Fruit fly (Drosophila melanogaster) whole organism, embryonic: ENCODE measurements around the gene zye.

ENCODE experiments used
- CG11247 ChIP-seq: fragments of 200-800 bp; sonication (Bioruptor generic); IDR thresholded peaks from 2 replicates; pipeline ENCODE4 v1.3.6; 2022; ENCODE audit warnings: missing biosample characterization, missing genetic modification characterization
- CG12236 ChIP-seq: fragments of 200-800 bp; sonication (Bioruptor generic); optimal IDR thresholded peaks from 2 replicates; lab custom pipeline; 2016; ENCODE audit warnings: missing biosample characterization, missing genetic modification characterization
- CG12391 ChIP-seq: fragments of 200-800 bp; sonication (Bioruptor generic); optimal IDR thresholded peaks from 3 replicates; lab custom pipeline; 2018; ENCODE audit warnings: missing biosample characterization, mild to moderate bottlenecking, missing genetic modification characterization, moderate library complexity
- CG13296 ChIP-seq: fragments of 200-800 bp; sonication (Bioruptor generic); optimal IDR thresholded peaks from 3 replicates; lab custom pipeline; 2018; ENCODE audit warnings: missing biosample characterization, mild to moderate bottlenecking, missing genetic modification characterization
- CG17359 ChIP-seq: fragments of 200-800 bp; sonication (Bioruptor generic); optimal IDR thresholded peaks from 3 replicates; lab custom pipeline; 2018; ENCODE audit warnings: missing biosample characterization, mild to moderate bottlenecking, missing genetic modification characterization, moderate library complexity
- CG17385 ChIP-seq: fragments of 200-800 bp; sonication (Bioruptor generic); optimal IDR thresholded peaks from 3 replicates; lab custom pipeline; 2018; ENCODE audit warnings: missing biosample characterization, mild to moderate bottlenecking, missing genetic modification characterization
- CG17568 ChIP-seq: fragments of 200-800 bp; sonication (Bioruptor generic); optimal IDR thresholded peaks from 2 replicates; lab custom pipeline; 2018; ENCODE audit warnings: missing biosample characterization, mild to moderate bottlenecking, missing genetic modification characterization, moderate library complexity
- CG2199 ChIP-seq: fragments of 200-800 bp; sonication (Bioruptor generic); IDR thresholded peaks from 3 replicates; pipeline ENCODE4 v1.3.6; 2022; ENCODE audit warnings: missing biosample characterization, missing genetic modification characterization
- CG4424 ChIP-seq: fragments of 200-800 bp; sonication (Bioruptor generic); optimal IDR thresholded peaks from 3 replicates; lab custom pipeline; 2016; ENCODE audit warnings: missing biosample characterization, missing genetic modification characterization
- CG7372 ChIP-seq: fragments of 200-800 bp; sonication (Bioruptor generic); IDR thresholded peaks from 2 replicates; pipeline ENCODE4 v1.3.6; 2022; ENCODE audit warnings: missing biosample characterization, missing genetic modification characterization
- CG8089 ChIP-seq: fragments of 200-800 bp; sonication (Bioruptor generic); optimal IDR thresholded peaks from 3 replicates; lab custom pipeline; 2016; ENCODE audit warnings: missing biosample characterization, missing genetic modification characterization
- CG8359 ChIP-seq: fragments of 200-800 bp; sonication (Bioruptor generic); optimal IDR thresholded peaks from 2 replicates; lab custom pipeline; 2017; ENCODE audit warnings: missing biosample characterization, mild to moderate bottlenecking, missing genetic modification characterization, borderline replicate concordance
- CG8924 ChIP-seq: fragments of 200-800 bp; optimal IDR thresholded peaks from 3 replicates; lab custom pipeline; 2019; ENCODE audit warnings: missing biosample characterization, mild to moderate bottlenecking, missing genetic modification characterization, moderate library complexity
- CG9817 ChIP-seq: fragments of 200-800 bp; sonication (Bioruptor generic); optimal IDR thresholded peaks from 2 replicates; lab custom pipeline; 2018; ENCODE audit warnings: missing biosample characterization, mild to moderate bottlenecking, missing genetic modification characterization, moderate library complexity
- CTCF ChIP-seq: fragments of 200-800 bp; sonication (Bioruptor generic); optimal IDR thresholded peaks from 2 replicates; lab custom pipeline; 2017; ENCODE audit warnings: missing biosample characterization, mild to moderate bottlenecking, missing genetic modification characterization, moderate library complexity
- Doc3 ChIP-seq: fragments of 200-800 bp; sonication (Bioruptor generic); IDR thresholded peaks from 3 replicates; pipeline ENCODE4 v1.3.6; 2022; ENCODE audit warnings: missing biosample characterization, missing genetic modification characterization; ENCODE audit not compliant: partially characterized antibody
- Gug ChIP-seq: fragments of 200-800 bp; sonication (Bioruptor generic); IDR thresholded peaks from 4 replicates; pipeline ENCODE4 v1.3.6; 2022; ENCODE audit warnings: missing biosample characterization, missing genetic modification characterization
- HLH54F ChIP-seq: fragments of 200-800 bp; sonication (Bioruptor generic); optimal IDR thresholded peaks from 3 replicates; lab custom pipeline; 2016; ENCODE audit warnings: missing biosample characterization, missing genetic modification characterization
- HLHmδ ChIP-seq: fragments of 200-800 bp; sonication (Bioruptor generic); optimal IDR thresholded peaks from 2 replicates; lab custom pipeline; 2018; ENCODE audit warnings: missing biosample characterization, mild to moderate bottlenecking, missing genetic modification characterization, moderate library complexity
- Lhr ChIP-seq: fragments of 200-800 bp; sonication (Bioruptor generic); optimal IDR thresholded peaks from 3 replicates; lab custom pipeline; 2017; ENCODE audit warnings: mild to moderate bottlenecking, missing biosample characterization, missing genetic modification reagents, missing genetic modification characterization
- Mad ChIP-seq: fragments of 200-800 bp; sonication (Bioruptor generic); optimal IDR thresholded peaks from 2 replicates; lab custom pipeline; 2016; ENCODE audit warnings: missing biosample characterization, missing genetic modification characterization
- Med ChIP-seq: fragments of 200-800 bp; sonication (Bioruptor generic); peaks from one replicate; lab custom pipeline; 2016; ENCODE audit warnings: missing biosample characterization, missing genetic modification characterization, mild to moderate bottlenecking, inconsistent platforms, moderate library complexity
- Mrtf ChIP-seq: fragments of 200-800 bp; sonication (Bioruptor generic); IDR thresholded peaks from 3 replicates; pipeline ENCODE4 v1.3.6; 2022; ENCODE audit warnings: missing biosample characterization, missing genetic modification characterization
- NK7.1 ChIP-seq: fragments of 200-800 bp; sonication (Bioruptor generic); optimal IDR thresholded peaks from 3 replicates; lab custom pipeline; 2016; ENCODE audit warnings: missing biosample characterization, missing genetic modification characterization
- Neu2 ChIP-seq: fragments of 200-800 bp; sonication (Bioruptor generic); optimal IDR thresholded peaks from 3 replicates; lab custom pipeline; 2016; ENCODE audit warnings: missing biosample characterization, missing genetic modification characterization, borderline replicate concordance
- NfI ChIP-seq: fragments of 200-800 bp; sonication (Bioruptor generic); optimal IDR thresholded peaks from 3 replicates; lab custom pipeline; 2018; ENCODE audit warnings: missing biosample characterization, mild to moderate bottlenecking, missing genetic modification characterization, moderate library complexity
- Optix ChIP-seq: fragments of 200-800 bp; sonication (Bioruptor generic); IDR thresholded peaks from 3 replicates; pipeline ENCODE4 v1.3.6; 2022; ENCODE audit warnings: missing biosample characterization, missing genetic modification characterization
- PHDP ChIP-seq: fragments of 200-800 bp; sonication (Bioruptor generic); optimal IDR thresholded peaks from 3 replicates; lab custom pipeline; 2018; ENCODE audit warnings: missing biosample characterization, mild to moderate bottlenecking, missing genetic modification characterization, moderate library complexity
- Sin3A ChIP-seq: fragments of >200 bp; optimal IDR thresholded peaks from 2 replicates; lab custom pipeline; 2018
- Sox100B ChIP-seq: fragments of 200-800 bp; sonication (Bioruptor generic); optimal IDR thresholded peaks from 3 replicates; lab custom pipeline; 2018; ENCODE audit warnings: missing biosample characterization, mild to moderate bottlenecking, missing genetic modification characterization
- Sry-δ ChIP-seq: fragments of 200-800 bp; sonication (Bioruptor generic); optimal IDR thresholded peaks from 2 replicates; lab custom pipeline; 2016; ENCODE audit warnings: missing biosample characterization, missing genetic modification characterization
- Xrp1 ChIP-seq: fragments of 200-800 bp; sonication (Bioruptor generic); IDR thresholded peaks from 2 replicates; pipeline ENCODE4 v1.3.6; 2022; ENCODE audit warnings: missing biosample characterization, missing genetic modification characterization
- ab ChIP-seq: fragments of 200-800 bp; sonication (Bioruptor generic); optimal IDR thresholded peaks from 2 replicates; lab custom pipeline; 2016; ENCODE audit warnings: missing biosample characterization, missing genetic modification characterization
- ap ChIP-seq: fragments of 200-800 bp; sonication (Bioruptor generic); IDR thresholded peaks from 2 replicates; pipeline ENCODE4 v1.3.6; 2022; ENCODE audit warnings: missing biosample characterization, missing genetic modification characterization
- ase ChIP-seq: fragments of 200-800 bp; sonication (Bioruptor generic); IDR thresholded peaks from 3 replicates; pipeline ENCODE4 v1.3.6; 2022; ENCODE audit warnings: missing biosample characterization, missing genetic modification characterization
- ato ChIP-seq: fragments of 200-800 bp; sonication (Bioruptor generic); IDR thresholded peaks from 2 replicates; pipeline ENCODE4 v1.3.6; 2022; ENCODE audit warnings: missing biosample characterization, missing genetic modification characterization; ENCODE audit not compliant: partially characterized antibody
- cg ChIP-seq: fragments of 200-800 bp; sonication (Bioruptor generic); optimal IDR thresholded peaks from 3 replicates; lab custom pipeline; 2019; ENCODE audit warnings: missing biosample characterization, mild to moderate bottlenecking, missing genetic modification characterization, moderate library complexity
- chm ChIP-seq: fragments of 200-800 bp; sonication (Bioruptor generic); IDR thresholded peaks from 2 replicates; pipeline ENCODE4 v1.3.6; 2022; ENCODE audit warnings: missing biosample characterization, missing genetic modification characterization
- ci ChIP-seq: fragments of 200-800 bp; sonication (Bioruptor generic); IDR thresholded peaks from 3 replicates; pipeline ENCODE4 v1.3.6; 2022; ENCODE audit warnings: missing biosample characterization, missing genetic modification characterization
- fd64A ChIP-seq: fragments of 200-800 bp; sonication (Bioruptor generic); optimal IDR thresholded peaks from 3 replicates; lab custom pipeline; 2018; ENCODE audit warnings: missing biosample characterization, mild to moderate bottlenecking, missing genetic modification characterization
- gcm ChIP-seq: fragments of 200-800 bp; sonication (Bioruptor generic); optimal IDR thresholded peaks from 2 replicates; lab custom pipeline; 2019; ENCODE audit warnings: missing biosample characterization, mild to moderate bottlenecking, missing genetic modification characterization, moderate library complexity
- gsb-n ChIP-seq: fragments of 200-800 bp; sonication (Bioruptor generic); optimal IDR thresholded peaks from 3 replicates; lab custom pipeline; 2018; ENCODE audit warnings: missing biosample characterization, mild to moderate bottlenecking, missing genetic modification characterization
- hkb ChIP-seq, 2 experiments: fragments of 200-800 bp in 1 of 2; fragments of >200 bp in 1 of 2; sonication (Bioruptor generic) in 1 of 2; IDR thresholded peaks in 1 of 2; optimal IDR thresholded peaks in 1 of 2; 2 replicates each; pipeline versions ENCODE4 v1.3.6 to Lab custom; 2017 to 2022; ENCODE audit warnings: missing biosample characterization in 1 of 2, missing genetic modification characterization in 1 of 2
- jumu ChIP-seq: fragments of 200-800 bp; sonication (Bioruptor generic); optimal IDR thresholded peaks from 3 replicates; lab custom pipeline; 2016; ENCODE audit warnings: missing biosample characterization, missing genetic modification characterization
- nom ChIP-seq: fragments of 200-800 bp; sonication (Bioruptor generic); optimal IDR thresholded peaks from 2 replicates; lab custom pipeline; 2017; ENCODE audit warnings: missing biosample characterization, missing genetic modification characterization, mild to moderate bottlenecking, moderate library complexity, missing genetic modification reagents
- phol ChIP-seq: fragments of 200-800 bp; sonication (Bioruptor generic); optimal IDR thresholded peaks from 3 replicates; lab custom pipeline; 2018; ENCODE audit warnings: missing biosample characterization, mild to moderate bottlenecking, missing genetic modification characterization, moderate library complexity
- pros ChIP-seq: fragments of 200-800 bp; sonication (Bioruptor generic); optimal IDR thresholded peaks from 3 replicates; lab custom pipeline; 2019; ENCODE audit warnings: missing biosample characterization, mild to moderate bottlenecking, missing genetic modification characterization, moderate library complexity
- sens ChIP-seq: fragments of 200-800 bp; sonication (Bioruptor generic); peaks from one replicate; lab custom pipeline; 2016; ENCODE audit warnings: missing biosample characterization, missing genetic modification characterization
- sim ChIP-seq: fragments of 200-800 bp; sonication (Bioruptor generic); IDR thresholded peaks from 2 replicates; pipeline ENCODE4 v1.3.6; 2022; ENCODE audit warnings: missing biosample characterization, missing genetic modification characterization
- tap ChIP-seq: fragments of 200-800 bp; optimal IDR thresholded peaks from 3 replicates; lab custom pipeline; 2019; ENCODE audit warnings: missing biosample characterization, mild to moderate bottlenecking, missing genetic modification characterization, moderate library complexity
- twi ChIP-seq: fragments of 200-800 bp; optimal IDR thresholded peaks from 2 replicates; lab custom pipeline; 2019; ENCODE audit warnings: missing biosample characterization, mild to moderate bottlenecking, missing genetic modification characterization, moderate library complexity
- zfh1 ChIP-seq: fragments of 200-800 bp; sonication (Bioruptor generic); IDR thresholded peaks from 3 replicates; pipeline ENCODE4 v1.3.6; 2022; ENCODE audit warnings: missing biosample characterization, missing genetic modification characterization

Gene zye

dm6 chr3L:20410780-20411179 lies 2.6 kb upstream of the zye start (continued):
- TF ChIP-seq CG7372 (GFP tag; lab: Robert Waterston, UW) (no peak), hkb (optimal IDR thresholded peaks at IDR 0.05; lab: Kevin White, UChicago) (no peak), hkb (GFP tag; IDR thresholded peaks at IDR 0.05; lab: Robert Waterston, UW) (0 out of 2 replicates have a peak, but pooled peaks have one; percentile 20), ci (peak; percentile 7; the same call in 1 of the 3 replicates), CG8089 (no peak), CG8924 (tag; lab: Kevin White, UChicago) (no peak), ab (GFP tag; lab: Kevin White, UChicago) (no peak), CG8359 (GFP tag; lab: Kevin White, UChicago) (no peak), HLH54F (GFP tag; lab: Kevin White, UChicago) (no peak), CG17568 (peak; percentile 23), Neu2 (GFP tag; lab: Kevin White, UChicago) (no peak), Xrp1 (GFP tag; lab: Robert Waterston, UW) (no peak), CG13296 (GFP tag; lab: Kevin White, UChicago) (peak; percentile 13), phol (tag; lab: Kevin White, UChicago) (no peak), jumu (GFP tag; lab: Kevin White, UChicago) (no peak), Gug (GFP tag; lab: Robert Waterston, UW) (no peak), chm (GFP tag; lab: Robert Waterston, UW) (no peak), nom (GFP tag; lab: Kevin White, UChicago) (no peak), ase (GFP tag; lab: Robert Waterston, UW) (no peak), sim (GFP tag; lab: Robert Waterston, UW) (no peak), twi (tag; lab: Kevin White, UChicago) (no peak), Sin3A (no peak), Lhr (GFP tag; lab: Kevin White, UChicago) (no peak), CG9817 (tag; lab: Kevin White, UChicago) (no peak), gsb-n (tag; lab: Kevin White, UChicago) (peak; percentile 18), ap (no peak), Sox100B (GFP tag; lab: Kevin White, UChicago) (peak; percentile 27), ato (GFP tag; lab: Robert Waterston, UW) (no peak), Doc3 (GFP tag; lab: Robert Waterston, UW) (no peak), CG11247 (no peak), tap (tag; lab: Kevin White, UChicago) (no peak), CG12391 (tag; lab: Kevin White, UChicago) (peak; percentile 4), PHDP (tag; lab: Kevin White, UChicago) (peak; percentile 35), CG17359 (tag; lab: Kevin White, UChicago) (peak; percentile 16), CTCF (GFP tag; lab: Kevin White, UChicago) (no peak), CG4424 (GFP tag; lab: Kevin White, UChicago) (no peak), fd64A (GFP tag; lab: Kevin White, UChicago) (no peak), CG17385 (GFP tag; lab: Kevin White, UChicago) (peak; percentile 22), Mrtf (GFP tag; lab: Robert Waterston, UW) (no peak), NK7.1 (no peak), gcm (GFP tag; lab: Kevin White, UChicago) (no peak), Med (GFP tag; lab: Kevin White, UChicago) (peak; percentile 63), CG12236 (no peak), zfh1 (GFP tag; lab: Robert Waterston, UW) (no peak), cg (GFP tag; lab: Kevin White, UChicago) (peak; percentile 60), NfI (GFP tag; lab: Kevin White, UChicago) (peak; percentile 10), Mad (no peak), CG2199 (GFP tag; lab: Robert Waterston, UW) (no peak), HLHmδ (GFP tag; lab: Kevin White, UChicago) (no peak), Sry-δ (GFP tag; lab: Kevin White, UChicago) (no peak), Optix (GFP tag; lab: Robert Waterston, UW) (no peak), pros (no peak), sens (GFP tag; lab: Kevin White, UChicago) (no peak)
